Fruit fly (Drosophila melanogaster) whole organism, prepupa: Measurements from ENCODE around the gene CG12111.

Source experiments
- CG9139 ChIP-seq: fragments of 200-800 bp; sonication (Bioruptor generic); optimal IDR thresholded peaks from 3 replicates; lab custom pipeline; 2017; ENCODE audit warnings: missing biosample characterization, mild to moderate bottlenecking, missing genetic modification characterization
- Eip78C ChIP-seq: fragments of 200-800 bp; sonication (Bioruptor generic); peaks from one replicate; lab custom pipeline; 2016; ENCODE audit warnings: missing biosample characterization, missing genetic modification characterization
- Gug ChIP-seq: fragments of 200-800 bp; sonication (Bioruptor generic); IDR thresholded peaks from 2 replicates; pipeline ENCODE4 v1.3.6; 2022; ENCODE audit warnings: missing biosample characterization, missing genetic modification characterization
- achi ChIP-seq: fragments of 200-800 bp; sonication (Bioruptor generic); optimal IDR thresholded peaks from 3 replicates; lab custom pipeline; 2016; ENCODE audit warnings: missing biosample characterization, missing genetic modification characterization
- fd85E ChIP-seq: fragments of 200-800 bp; sonication (Bioruptor generic); optimal IDR thresholded peaks from 3 replicates; lab custom pipeline; 2016; ENCODE audit warnings: missing biosample characterization, missing genetic modification characterization
- net ChIP-seq: fragments of 200-800 bp; sonication (Bioruptor generic); optimal IDR thresholded peaks from 3 replicates; lab custom pipeline; 2016; ENCODE audit warnings: missing biosample characterization, missing genetic modification characterization

DNA sequence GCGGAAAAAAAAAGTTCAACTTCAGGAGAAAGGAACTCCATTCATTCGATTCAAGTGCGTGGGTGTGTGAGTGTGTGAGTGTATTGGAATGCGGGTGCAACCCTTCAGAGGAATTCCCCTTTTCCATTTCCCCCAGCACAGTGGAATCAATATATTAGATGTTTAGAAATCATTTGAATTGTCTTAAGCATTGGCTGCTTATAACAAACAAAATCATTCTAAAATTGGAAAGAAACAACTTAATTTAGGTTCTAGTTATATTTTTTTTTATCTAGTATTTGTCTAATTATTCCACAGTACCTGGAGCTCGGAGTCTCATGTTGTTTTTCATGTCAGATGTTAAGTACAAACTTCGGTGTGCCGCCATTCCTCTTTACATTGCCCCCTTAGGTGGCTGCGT, 31.8 kb downstream of the CG12111 start:
- TF ChIP-seq CG9139 (GFP tag; lab: Kevin White, UChicago) (no peak), achi (GFP tag; lab: Kevin White, UChicago) (no peak), fd85E (GFP tag; lab: Kevin White, UChicago) (no peak), net (GFP tag; lab: Kevin White, UChicago) (peak; percentile 19), Gug (GFP tag; lab: Robert Waterston, UW) (no peak), Eip78C (GFP tag; lab: Kevin White, UChicago) (peak; percentile 64)
